Fruit fly (Drosophila melanogaster): ENCODE measurements around the gene CG43251.

DNA sequence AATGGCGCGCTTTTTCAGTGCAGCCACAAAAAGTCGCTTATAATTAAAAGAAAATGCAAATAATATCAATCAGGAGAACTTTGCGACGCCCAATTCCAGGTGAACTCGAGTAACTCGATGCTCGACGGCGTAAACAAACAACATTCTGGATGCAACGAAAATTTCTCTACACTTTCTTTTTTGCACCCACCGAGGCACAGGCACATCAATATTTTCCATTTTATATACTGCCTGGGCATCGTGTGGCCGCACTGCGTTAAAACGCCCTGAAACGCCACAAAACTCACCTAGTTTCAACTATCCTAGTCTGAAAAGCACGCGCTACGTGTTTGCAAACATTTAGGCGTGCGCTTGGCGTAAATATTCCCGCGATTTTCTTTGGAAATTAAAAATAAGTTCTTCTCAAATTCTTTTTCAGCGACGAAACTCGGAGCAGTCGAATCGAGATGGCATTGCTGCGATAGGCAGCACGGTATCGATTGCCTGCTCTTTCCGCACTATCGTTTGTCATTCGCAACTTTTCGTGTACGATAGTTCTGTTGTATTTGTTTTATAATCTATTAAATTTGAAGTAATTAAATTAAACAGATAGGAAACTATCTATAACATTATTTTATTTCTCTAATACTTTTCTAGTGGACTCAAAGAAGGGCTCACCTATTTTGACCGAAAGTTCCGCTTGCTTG, 27.2 kb downstream of the CG43251 start, which contains the start of gene Pcif1:
- TF ChIP-seq insv (optimal IDR thresholded peaks at IDR 0.05): no peak
- TF ChIP-seq h (optimal IDR thresholded peaks at IDR 0.05): no peak
- TF ChIP-seq Myc (optimal IDR thresholded peaks at IDR 0.05): no peak

Measured in Kc167 (cell line).